Fruit fly (Drosophila melanogaster) whole organism: ENCODE results near the gene bard.

Experiments used
- CG8478 ChIP-seq: fragments of >200 bp; optimal IDR thresholded peaks from 2 replicates; lab custom pipeline; 2018; ENCODE audit warnings: inconsistent platforms
- Dll ChIP-seq: fragments of >200 bp; optimal IDR thresholded peaks from 2 replicates; lab custom pipeline; 2017
- EcR ChIP-seq, 2 experiments: fragments of >200 bp; optimal IDR thresholded peaks; 2 replicates each; lab custom pipeline; 2017; ENCODE audit warnings: missing biosample characterization in 2 of 2, missing genetic modification characterization in 2 of 2, missing genetic modification reagents in 2 of 2
- pan ChIP-seq: fragments of >200 bp; optimal IDR thresholded peaks from 2 replicates; lab custom pipeline; 2017
- psq ChIP-seq: fragments of >200 bp; optimal IDR thresholded peaks from 2 replicates; lab custom pipeline; 2017
- usp ChIP-seq: fragments of >200 bp; optimal IDR thresholded peaks from 2 replicates; lab custom pipeline; 2017; ENCODE audit warnings: missing biosample characterization, missing genetic modification characterization, mixed read lengths

bard gene

DNA sequence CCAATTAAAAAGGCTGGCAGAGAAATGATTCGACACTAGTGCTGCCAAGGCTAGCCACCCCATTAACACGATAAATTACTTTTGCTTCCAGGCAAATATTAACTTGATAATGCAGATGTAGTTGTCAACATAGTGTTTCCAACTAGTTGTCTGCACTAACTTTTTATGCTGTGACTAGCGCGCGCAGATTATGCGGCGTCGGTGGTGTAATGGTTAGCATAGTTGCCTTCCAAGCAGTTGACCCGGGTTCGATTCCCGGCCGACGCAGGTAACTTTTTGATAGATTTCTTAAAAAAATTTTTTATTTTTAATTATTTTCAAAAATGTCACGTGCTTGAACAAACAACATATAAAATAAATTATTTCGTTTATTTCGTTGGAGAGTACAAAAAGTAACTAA, 27.6 kb downstream of the bard start:
- TF ChIP-seq CG8478 (lab: Kevin White, UChicago) (no peak), psq (lab: Kevin White, UChicago) (no peak), Dll (no peak), pan (lab: Kevin White, UChicago) (no peak), EcR (GFP tag; optimal IDR thresholded peaks at IDR 0.05; lab: Kevin White, UChicago) (no peak), usp (GFP tag; lab: Kevin White, UChicago) (no peak)

DNA sequence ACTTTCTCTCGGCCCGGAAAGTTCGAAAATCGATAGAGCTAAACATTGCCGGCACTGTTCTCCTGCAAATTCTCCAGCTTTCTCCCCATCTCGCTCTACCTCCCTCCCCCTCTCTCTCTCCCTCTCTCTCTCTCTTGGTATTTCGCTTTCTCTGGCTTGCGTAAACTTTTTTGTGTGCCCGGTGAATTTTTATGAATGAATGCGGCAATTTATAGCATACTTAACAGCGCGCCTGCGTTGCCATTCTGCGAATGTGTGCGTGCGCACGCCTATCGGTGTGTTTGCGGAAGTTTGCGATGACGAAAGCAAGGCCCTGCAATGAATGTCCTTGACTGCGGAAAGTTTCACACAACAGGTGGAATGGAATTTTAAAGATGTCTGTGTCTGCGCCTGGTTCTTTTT, 30.9 kb downstream of the bard start:
- TF ChIP-seq usp (GFP tag; lab: Kevin White, UChicago) (no peak), CG8478 (lab: Kevin White, UChicago) (no peak), EcR (GFP tag; optimal IDR thresholded peaks at IDR 0.05; lab: Kevin White, UChicago) (no peak), Dll (no peak), psq (lab: Kevin White, UChicago) (no peak), pan (lab: Kevin White, UChicago) (no peak)

DNA sequence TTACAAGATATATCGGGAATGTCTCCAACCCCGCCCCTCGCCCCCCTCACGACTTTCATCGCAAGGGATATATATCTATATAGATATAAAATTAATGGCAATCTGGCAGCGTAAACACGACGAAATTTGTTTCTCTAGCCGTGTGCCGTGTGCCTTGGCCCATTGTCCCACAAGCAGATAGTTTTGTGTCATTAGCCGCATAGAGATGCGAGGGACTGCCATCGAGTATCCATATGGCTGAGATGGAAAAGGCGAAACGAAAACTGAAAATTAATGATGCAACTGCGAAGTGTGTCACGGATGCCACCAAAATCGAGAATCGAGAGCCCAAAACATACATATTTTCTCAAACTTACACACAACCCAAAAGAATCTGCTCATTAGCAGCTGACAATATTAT, 34.0 kb downstream of the bard start:
- TF ChIP-seq EcR (GFP tag; optimal IDR thresholded peaks at IDR 0.05; lab: Kevin White, UChicago), result no peak
- TF ChIP-seq pan (lab: Kevin White, UChicago), result no peak
- no peak for TF ChIP-seq psq (lab: Kevin White, UChicago)
- TF ChIP-seq usp (GFP tag; lab: Kevin White, UChicago), result no peak
- no peak for TF ChIP-seq CG8478 (lab: Kevin White, UChicago)
- no peak for TF ChIP-seq Dll

DNA sequence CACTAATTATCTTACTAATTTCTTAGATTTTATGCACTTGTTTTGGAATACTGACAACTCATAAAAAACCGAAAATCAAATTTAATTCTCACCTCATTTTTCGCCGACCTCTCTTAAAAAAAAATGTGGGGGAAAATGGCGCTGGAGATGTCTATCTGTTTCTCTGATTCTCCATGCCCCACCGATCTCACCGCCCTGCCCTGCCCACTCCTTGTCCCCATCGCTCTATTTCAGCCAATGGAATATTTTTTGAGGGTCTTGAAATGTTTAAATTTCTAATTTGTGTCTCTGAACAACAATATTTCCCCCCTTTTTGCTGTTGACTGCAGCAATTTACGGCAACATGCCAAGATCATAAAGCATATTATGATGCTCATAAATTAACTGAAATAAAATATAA, 36.7 kb downstream of the bard start:
- TF ChIP-seq psq (lab: Kevin White, UChicago) (no peak), CG8478 (lab: Kevin White, UChicago) (no peak), pan (lab: Kevin White, UChicago) (no peak), Dll (no peak), usp (GFP tag; lab: Kevin White, UChicago) (no peak), EcR (GFP tag; optimal IDR thresholded peaks at IDR 0.05; lab: Kevin White, UChicago) (no peak)

DNA sequence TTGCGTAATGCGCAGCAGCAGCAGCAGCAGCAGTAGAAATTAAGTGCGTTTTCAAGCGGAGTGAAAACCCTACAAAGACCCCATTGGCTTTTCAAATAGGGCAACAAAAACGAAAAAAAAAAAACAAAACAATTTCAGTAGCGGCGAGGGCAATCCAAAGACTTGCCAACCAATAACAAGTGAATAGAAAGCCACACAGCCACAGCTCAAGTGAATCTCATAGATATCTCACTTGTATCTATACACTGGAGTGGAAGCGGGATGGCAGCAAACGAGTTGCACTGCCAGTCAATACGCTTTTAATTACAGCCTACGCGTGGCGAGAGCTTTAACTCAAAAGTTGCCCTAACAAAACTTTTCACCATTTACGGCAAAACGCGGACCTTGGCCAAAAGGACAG, 37.4 kb downstream of the bard start:
- TF ChIP-seq pan (lab: Kevin White, UChicago) (no peak), usp (GFP tag; lab: Kevin White, UChicago) (no peak), Dll (no peak), psq (lab: Kevin White, UChicago) (no peak), EcR (GFP tag; optimal IDR thresholded peaks at IDR 0.05; lab: Kevin White, UChicago) (no peak), CG8478 (lab: Kevin White, UChicago) (no peak)

DNA sequence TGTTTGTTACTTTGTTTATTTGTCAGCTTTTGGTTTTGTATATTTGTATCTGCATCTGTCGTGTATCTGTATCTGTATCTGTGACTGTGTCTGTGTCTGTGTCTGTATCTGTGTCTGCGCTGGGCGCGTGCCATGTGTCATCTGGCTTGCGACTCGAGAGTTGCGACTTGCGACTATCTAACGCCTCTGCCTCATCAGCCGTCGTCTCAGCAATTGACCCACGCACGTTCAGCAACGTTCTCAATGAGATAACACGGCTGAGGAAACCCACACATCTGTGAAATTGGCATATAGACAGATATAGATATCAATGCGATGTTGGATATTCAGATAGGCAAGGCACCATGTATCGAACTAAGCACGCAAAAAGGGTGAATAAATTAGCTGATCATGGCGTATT, 37.8 kb downstream of the bard start:
- TF ChIP-seq pan (lab: Kevin White, UChicago), result no peak
- TF ChIP-seq CG8478 (lab: Kevin White, UChicago), result no peak

DNA sequence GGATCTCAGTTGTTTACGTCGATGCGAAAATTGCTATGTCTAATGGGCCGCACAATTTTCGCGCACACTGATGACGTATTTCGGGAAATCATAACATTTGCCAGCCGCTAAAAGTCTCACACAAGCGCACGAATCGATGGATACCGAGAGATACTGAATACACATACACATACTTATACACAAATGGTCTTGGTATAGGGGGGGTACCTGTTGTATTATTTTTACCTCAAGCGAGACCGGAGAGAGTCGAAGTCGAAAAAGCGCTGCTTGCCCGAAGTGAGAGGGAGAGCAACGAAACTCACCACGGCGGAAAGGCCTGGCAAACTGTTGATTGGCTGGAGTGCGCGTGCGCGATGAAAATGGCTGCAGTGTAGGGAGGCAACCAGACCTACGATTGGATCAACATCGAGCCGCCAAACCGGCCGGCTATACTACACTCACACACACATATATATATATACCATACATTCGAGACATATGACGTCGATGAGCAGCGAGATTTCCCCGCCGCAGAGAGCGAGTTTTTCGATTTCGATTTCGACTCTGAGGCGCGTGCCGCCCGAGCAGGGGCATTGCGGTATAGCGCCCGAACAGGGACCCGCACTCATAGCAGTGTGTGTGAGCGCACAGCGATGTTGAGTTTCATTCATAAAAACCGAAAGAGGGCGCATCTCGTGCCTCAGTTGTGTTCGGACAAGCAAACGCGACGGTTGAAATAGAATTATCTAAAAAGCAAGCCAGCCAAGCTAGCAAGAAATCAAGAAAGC, 40.7 kb downstream of the bard start:
- TF ChIP-seq Dll (peak; percentile 16), CG8478 (lab: Kevin White, UChicago) (peak; percentile 19), pan (lab: Kevin White, UChicago) (no peak), psq (lab: Kevin White, UChicago) (no peak), usp (GFP tag; lab: Kevin White, UChicago) (no peak), EcR (GFP tag; optimal IDR thresholded peaks at IDR 0.05; lab: Kevin White, UChicago) (no peak)

DNA sequence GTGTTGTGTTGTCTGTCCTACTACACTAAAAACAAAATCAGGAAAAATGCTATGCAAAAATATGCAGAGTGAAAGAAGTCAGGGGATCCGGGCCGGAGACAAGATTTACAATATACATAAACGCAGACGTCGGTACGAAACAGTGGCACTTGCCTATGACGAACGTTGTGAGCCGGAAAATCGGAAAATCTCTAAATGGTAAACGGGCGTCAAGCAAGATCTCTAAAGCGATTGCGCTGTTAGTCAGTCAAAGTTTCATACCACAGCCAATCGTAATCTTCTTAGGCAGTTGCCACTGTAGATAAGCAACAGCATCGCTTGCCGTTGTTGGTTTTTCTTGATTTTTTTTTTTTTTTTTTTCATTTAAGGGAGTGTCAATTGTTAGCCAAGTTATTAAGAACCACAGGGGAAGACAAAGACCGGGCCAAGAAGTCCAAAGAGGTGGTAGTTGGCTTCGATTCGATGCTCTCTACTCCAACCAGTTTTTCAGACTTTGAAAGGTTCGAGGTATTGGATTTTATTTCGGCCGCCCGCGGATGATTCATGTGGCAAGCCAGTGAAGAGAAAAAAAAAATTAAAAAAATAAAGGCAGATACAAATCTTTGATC, 44.3 kb downstream of the bard start:
- TF ChIP-seq pan (lab: Kevin White, UChicago) (no peak), usp (GFP tag; lab: Kevin White, UChicago) (no peak)

DNA sequence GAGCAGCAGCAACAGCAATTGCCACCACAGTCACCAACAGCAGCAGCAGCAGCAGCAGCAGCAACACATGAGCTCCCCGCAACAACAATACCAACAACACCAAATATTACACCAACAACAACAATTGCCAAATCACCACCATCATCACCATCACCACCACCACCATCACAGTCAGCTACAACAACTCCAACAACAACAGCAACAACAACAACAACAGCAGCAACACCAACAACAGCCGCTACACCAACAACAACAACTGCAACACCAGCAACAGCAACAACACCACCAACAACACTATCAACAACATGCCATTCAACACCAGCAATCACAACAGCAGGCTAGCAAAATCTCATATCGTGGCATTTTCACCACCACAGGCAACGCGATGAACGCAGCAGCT, 49.9 kb downstream of the bard start:
- TF ChIP-seq Dll, result no peak
- no peak for TF ChIP-seq psq (lab: Kevin White, UChicago)
- no peak for TF ChIP-seq usp (GFP tag; lab: Kevin White, UChicago)
- no peak for TF ChIP-seq CG8478 (lab: Kevin White, UChicago)
- no peak for TF ChIP-seq EcR (GFP tag; optimal IDR thresholded peaks at IDR 0.05; lab: Kevin White, UChicago)
- no peak for TF ChIP-seq pan (lab: Kevin White, UChicago)
